Worm (Caenorhabditis elegans) whole organism, early embryonic: ENCODE data around the gene F55C12.6.

Experiments
- F13C5.2 ChIP-seq: sonication (generic microtip); optimal IDR thresholded peaks from 2 replicates; lab custom pipeline; 2017; ENCODE audit warnings: mild to moderate bottlenecking, missing genetic modification characterization, inconsistent platforms, missing compliant biosample characterization
- aly-1 ChIP-seq: sonication (generic microtip); optimal IDR thresholded peaks from 2 replicates; lab custom pipeline; 2016; ENCODE audit warnings: missing genetic modification characterization, missing compliant biosample characterization
- ama-1 ChIP-seq: fragments of 150-350 bp; optimal IDR thresholded peaks from 2 replicates; lab custom pipeline; 2014
- ceh-13 ChIP-seq: fragments of 200-800 bp; sonication (Bioruptor generic); optimal IDR thresholded peaks from 2 replicates; lab custom pipeline; 2018; ENCODE audit warnings: mild to moderate bottlenecking, missing genetic modification characterization, missing compliant biosample characterization
- ceh-36 ChIP-seq: sonication (generic microtip); optimal IDR thresholded peaks from 2 replicates; lab custom pipeline; 2016; ENCODE audit warnings: missing genetic modification characterization, inconsistent platforms, missing compliant biosample characterization
- ets-7 ChIP-seq: sonication (generic microtip); optimal IDR thresholded peaks from 2 replicates; lab custom pipeline; 2016; ENCODE audit warnings: missing genotype, missing genetic modification characterization, missing compliant biosample characterization
- flt-1 ChIP-seq: fragments of 200-800 bp; sonication (Bioruptor generic); IDR thresholded peaks from 2 replicates; pipeline ENCODE4 v1.3.6; 2022; ENCODE audit warnings: missing genetic modification characterization, missing compliant biosample characterization
- hmbx-1 ChIP-seq: sonication (generic microtip); optimal IDR thresholded peaks from 2 replicates; lab custom pipeline; 2016; ENCODE audit warnings: mild to moderate bottlenecking, missing genetic modification characterization, missing compliant biosample characterization
- hmg-4 ChIP-seq: fragments of 200-800 bp; sonication (Bioruptor generic); optimal IDR thresholded peaks from 2 replicates; lab custom pipeline; 2018; ENCODE audit warnings: mild to moderate bottlenecking, missing genetic modification characterization, missing compliant biosample characterization
- hnd-1 ChIP-seq: sonication (generic microtip); optimal IDR thresholded peaks from 2 replicates; lab custom pipeline; 2016; ENCODE audit warnings: missing genetic modification characterization, missing compliant biosample characterization
- scrt-1 ChIP-seq: fragments of 200-800 bp; sonication (Bioruptor generic); IDR thresholded peaks from 2 replicates; pipeline ENCODE4 v1.3.6; 2022; ENCODE audit warnings: missing genetic modification characterization, missing compliant biosample characterization
- sea-1 ChIP-seq: fragments of 200-800 bp; sonication (Bioruptor generic); conservative IDR thresholded peaks from 2 replicates; pipeline ENCODE4 v1.3.6; 2022; ENCODE audit warnings: missing genetic modification characterization, missing compliant biosample characterization
- tbx-11 ChIP-seq: fragments of 200-800 bp; sonication (Bioruptor generic); IDR thresholded peaks from 2 replicates; pipeline ENCODE4 v1.3.6; 2022; ENCODE audit warnings: missing genetic modification characterization, missing compliant biosample characterization

- TF ChIP-seq ets-7 (tag; lab: Kevin White, UChicago) (no peak), ama-1 (lab: Kevin White, UChicago) (no peak), tbx-11 (GFP tag; lab: Robert Waterston, UW) (no peak), hmbx-1 (tag; lab: Kevin White, UChicago) (no peak), hmg-4 (GFP tag; lab: Kevin White, UChicago) (no peak), ceh-36 (tag; lab: Kevin White, UChicago) (no peak), hnd-1 (no peak), scrt-1 (GFP tag; lab: Robert Waterston, UW) (no peak), F13C5.2 (no peak), flt-1 (GFP tag; lab: Robert Waterston, UW) (no peak), aly-1 (tag; lab: Kevin White, UChicago) (no peak), sea-1 (GFP tag; lab: Robert Waterston, UW) (no peak), ceh-13 (no peak)
These were observed 35.3 kb upstream of the F55C12.6 start, which contains the start of gene cgt-3 for ce11 chrII:5911274-5911673.
